Worm (Caenorhabditis elegans) whole organism, mixed stage, embryonic: Measurements from ENCODE around the gene Y55D5A.4.

Experiments used
- M03D4.4 ChIP-seq: sonication (generic microtip); optimal IDR thresholded peaks from 2 replicates; lab custom pipeline; 2017; ENCODE audit warnings: mild to moderate bottlenecking, missing genetic modification characterization, missing compliant biosample characterization
- bed-3 ChIP-seq: fragments of 200-800 bp; sonication (Bioruptor generic); optimal IDR thresholded peaks from 3 replicates; lab custom pipeline; 2018; ENCODE audit warnings: mild to moderate bottlenecking, missing genetic modification characterization, moderate library complexity, missing compliant biosample characterization
- blmp-1 ChIP-seq: fragments of 150-350 bp; optimal IDR thresholded peaks from 2 replicates; lab custom pipeline; 2014; ENCODE audit warnings: missing biosample characterization, missing genetic modification characterization
- ceh-83 ChIP-seq: fragments of 200-800 bp; sonication (Bioruptor generic); optimal IDR thresholded peaks from 2 replicates; lab custom pipeline; 2018; ENCODE audit warnings: mild to moderate bottlenecking, missing genetic modification characterization, missing compliant biosample characterization
- ces-1 ChIP-seq: fragments of 150-350 bp; optimal IDR thresholded peaks from 2 replicates; lab custom pipeline; 2014; ENCODE audit warnings: missing biosample characterization, missing genetic modification reagents, missing genetic modification characterization
- cnd-1 ChIP-seq: fragments of 200-800 bp; sonication (Bioruptor generic); optimal IDR thresholded peaks from 2 replicates; lab custom pipeline; 2018; ENCODE audit warnings: mild to moderate bottlenecking, missing genetic modification characterization, missing compliant biosample characterization
- drap-1 ChIP-seq: fragments of 200-800 bp; sonication (Bioruptor generic); optimal IDR thresholded peaks from 3 replicates; lab custom pipeline; 2018; ENCODE audit warnings: mild to moderate bottlenecking, missing genetic modification characterization, missing compliant biosample characterization
- elt-1 ChIP-seq: sonication (generic microtip); optimal IDR thresholded peaks from 2 replicates; lab custom pipeline; 2017; ENCODE audit warnings: missing genetic modification characterization, mild to moderate bottlenecking, missing compliant biosample characterization, antibody characterized with exemption, moderate library complexity, borderline replicate concordance; ENCODE audit not compliant: insufficient read depth
- elt-3 ChIP-seq: fragments of 150-350 bp; optimal IDR thresholded peaks from 2 replicates; lab custom pipeline; 2014; ENCODE audit warnings: missing biosample characterization, missing genetic modification characterization
- flh-1 ChIP-seq: fragments of 200-800 bp; sonication (Bioruptor generic); optimal IDR thresholded peaks from 2 replicates; lab custom pipeline; 2018; ENCODE audit warnings: mild to moderate bottlenecking, missing genetic modification characterization, moderate library complexity, missing compliant biosample characterization
- hlh-1 ChIP-seq: fragments of 150-350 bp; optimal IDR thresholded peaks from 2 replicates; lab custom pipeline; 2014; ENCODE audit warnings: missing biosample characterization, missing genetic modification reagents, missing genetic modification characterization
- lin-13 ChIP-seq: fragments of 150-350 bp; optimal IDR thresholded peaks from 2 replicates; lab custom pipeline; 2014; ENCODE audit warnings: missing biosample characterization, missing genetic modification characterization
- lin-32 ChIP-seq: fragments of 200-800 bp; sonication (Bioruptor generic); optimal IDR thresholded peaks from 2 replicates; lab custom pipeline; 2018; ENCODE audit warnings: mild to moderate bottlenecking, missing genetic modification characterization, missing compliant biosample characterization
- mep-1 ChIP-seq: fragments of 150-350 bp; optimal IDR thresholded peaks from 2 replicates; lab custom pipeline; 2017; ENCODE audit warnings: missing biosample characterization, missing genetic modification reagents, missing genetic modification characterization, inconsistent platforms
- mls-2 ChIP-seq: sonication (generic microtip); optimal IDR thresholded peaks from 2 replicates; lab custom pipeline; 2016; ENCODE audit warnings: mild to moderate bottlenecking, missing genetic modification characterization, moderate library complexity, missing compliant biosample characterization
- nhr-12 ChIP-seq: fragments of 150-350 bp; optimal IDR thresholded peaks from 2 replicates; lab custom pipeline; 2014; ENCODE audit warnings: missing biosample characterization, missing genetic modification characterization
- nhr-2 ChIP-seq: fragments of 150-350 bp; optimal IDR thresholded peaks from 2 replicates; lab custom pipeline; 2014; ENCODE audit warnings: missing biosample characterization, missing genetic modification characterization
- nhr-237 ChIP-seq: fragments of 150-350 bp; optimal IDR thresholded peaks from 2 replicates; lab custom pipeline; 2014; ENCODE audit warnings: missing biosample characterization, missing genetic modification characterization
- nhr-76 ChIP-seq: sonication (generic microtip); optimal IDR thresholded peaks from 2 replicates; lab custom pipeline; 2017; ENCODE audit warnings: missing biosample characterization, missing genetic modification characterization
- pha-4 ChIP-seq: fragments of 150-350 bp; optimal IDR thresholded peaks from 2 replicates; lab custom pipeline; 2018; ENCODE audit warnings: missing biosample characterization, missing genetic modification reagents, missing genetic modification characterization
- sem-2 ChIP-seq: fragments of 200-800 bp; sonication (Bioruptor generic); optimal IDR thresholded peaks from 2 replicates; lab custom pipeline; 2018; ENCODE audit warnings: mild to moderate bottlenecking, missing genetic modification characterization, missing compliant biosample characterization
- sptf-1 ChIP-seq: sonication (generic microtip); optimal IDR thresholded peaks from 2 replicates; lab custom pipeline; 2017; ENCODE audit warnings: mild to moderate bottlenecking, missing genetic modification characterization, moderate library complexity, missing compliant biosample characterization
- tbx-8 ChIP-seq: fragments of 200-800 bp; sonication (Bioruptor generic); optimal IDR thresholded peaks from 2 replicates; lab custom pipeline; 2018; ENCODE audit warnings: mild to moderate bottlenecking, missing genetic modification characterization, moderate library complexity, missing compliant biosample characterization
- unc-39 ChIP-seq: fragments of 150-350 bp; optimal IDR thresholded peaks from 2 replicates; lab custom pipeline; 2014; ENCODE audit warnings: missing biosample characterization, missing genetic modification characterization
- unc-62 ChIP-seq: fragments of 150-350 bp; optimal IDR thresholded peaks from 2 replicates; lab custom pipeline; 2014; ENCODE audit warnings: missing biosample characterization, missing genetic modification reagents, missing genetic modification characterization
- zip-8 ChIP-seq: fragments of 150-350 bp; optimal IDR thresholded peaks from 2 replicates; lab custom pipeline; 2014; ENCODE audit warnings: missing biosample characterization, missing genetic modification characterization
- ztf-11 ChIP-seq: fragments of 150-350 bp; optimal IDR thresholded peaks from 2 replicates; lab custom pipeline; 2014; ENCODE audit warnings: missing biosample characterization, missing genetic modification characterization

Gene Y55D5A.4

ce11 chrIII:2989957-2990356 lies at the start of gene Y55D5A.4:
TSS of gene Y55D5A.4 (minus strand) at chrIII:2990057.
- no peak for TF ChIP-seq blmp-1
- no peak for TF ChIP-seq pha-4 (tag; lab: Kevin White, UChicago)
- TF ChIP-seq ztf-11 (tag; lab: Kevin White, UChicago) = no peak
- TF ChIP-seq flh-1 = no peak
- TF ChIP-seq sptf-1 = no peak
- TF ChIP-seq tbx-8 (GFP tag; lab: Kevin White, UChicago) = no peak
- no peak for TF ChIP-seq nhr-76 (tag; lab: Kevin White, UChicago)
- no peak for TF ChIP-seq elt-3 (tag; lab: Kevin White, UChicago)
- TF ChIP-seq sem-2 (GFP tag; lab: Kevin White, UChicago) = no peak
- TF ChIP-seq zip-8 = no peak
- TF ChIP-seq hlh-1 (tag; lab: Kevin White, UChicago) = no peak
- no peak for TF ChIP-seq nhr-237 (tag; lab: Kevin White, UChicago)
- TF ChIP-seq lin-13 (tag; lab: Kevin White, UChicago) = no peak
- no peak for TF ChIP-seq nhr-12 (tag; lab: Kevin White, UChicago)
- TF ChIP-seq lin-32 (GFP tag; lab: Kevin White, UChicago) = no peak
- TF ChIP-seq mls-2 (tag; lab: Kevin White, UChicago) = no peak
- TF ChIP-seq M03D4.4 (tag; lab: Kevin White, UChicago) = no peak
- TF ChIP-seq bed-3 (GFP tag; lab: Kevin White, UChicago) = no peak
- TF ChIP-seq ces-1 (GFP tag; lab: Kevin White, UChicago) = no peak
- TF ChIP-seq cnd-1 = no peak

- TF ChIP-seq ztf-11 (tag; lab: Kevin White, UChicago) = no peak
- TF ChIP-seq hlh-1 (tag; lab: Kevin White, UChicago) = peak; percentile 13
- no peak for TF ChIP-seq unc-39 (tag; lab: Kevin White, UChicago)
- TF ChIP-seq drap-1 (GFP tag; lab: Kevin White, UChicago) = no peak
- TF ChIP-seq sptf-1 = peak; percentile 21
- TF ChIP-seq, all 35 proteins: peak for 2
These were observed 47.5 kb upstream of the Y55D5A.4 start for ce11 chrIII:3037346-3037745.

- TF ChIP-seq pha-4 (tag; lab: Kevin White, UChicago) = peak; percentile 43
- TF ChIP-seq mls-2 (tag; lab: Kevin White, UChicago) = peak; percentile 38
- no peak for TF ChIP-seq M03D4.4 (tag; lab: Kevin White, UChicago)
- peak; percentile 54 for TF ChIP-seq mep-1 (tag; lab: Kevin White, UChicago)
- peak; percentile 38 for TF ChIP-seq hlh-1 (tag; lab: Kevin White, UChicago)
- no peak for TF ChIP-seq lin-13 (tag; lab: Kevin White, UChicago)
- peak; percentile 31 for TF ChIP-seq ceh-83 (GFP tag; lab: Kevin White, UChicago)
- peak; percentile 68 for TF ChIP-seq ces-1 (GFP tag; lab: Kevin White, UChicago)
- TF ChIP-seq tbx-8 (GFP tag; lab: Kevin White, UChicago) = no peak
- TF ChIP-seq, all 35 proteins: peak for 6
These were observed 46.1 kb upstream of the Y55D5A.4 start for ce11 chrIII:3035977-3036376.

ce11 chrIII:3034458-3034857 lies 44.6 kb upstream of the Y55D5A.4 start:
- TF ChIP-seq unc-62 (GFP tag; lab: Kevin White, UChicago) = no peak

ce11 chrIII:3033931-3034330 lies 44.1 kb upstream of the Y55D5A.4 start:
- no peak for TF ChIP-seq flh-1
- no peak for TF ChIP-seq zip-8
- TF ChIP-seq hlh-1 (tag; lab: Kevin White, UChicago) = no peak
- no peak for TF ChIP-seq mep-1 (tag; lab: Kevin White, UChicago)
- TF ChIP-seq sem-2 (GFP tag; lab: Kevin White, UChicago) = no peak
- no peak for TF ChIP-seq cnd-1
- no peak for TF ChIP-seq ceh-83 (GFP tag; lab: Kevin White, UChicago)
- no peak for TF ChIP-seq elt-1 (tag; lab: Kevin White, UChicago)
- no peak for TF ChIP-seq bed-3 (GFP tag; lab: Kevin White, UChicago)
- TF ChIP-seq nhr-12 (tag; lab: Kevin White, UChicago) = no peak
- TF ChIP-seq nhr-2 = no peak
- TF ChIP-seq lin-32 (GFP tag; lab: Kevin White, UChicago) = no peak
- TF ChIP-seq ces-1 (GFP tag; lab: Kevin White, UChicago) = no peak
- no peak for TF ChIP-seq elt-3 (tag; lab: Kevin White, UChicago)

ce11 chrIII:3033507-3033906 lies 43.6 kb upstream of the Y55D5A.4 start:
- no peak for TF ChIP-seq elt-1 (tag; lab: Kevin White, UChicago)
- no peak for TF ChIP-seq ceh-83 (GFP tag; lab: Kevin White, UChicago)
- TF ChIP-seq cnd-1 = no peak
- TF ChIP-seq nhr-2 = no peak
- no peak for TF ChIP-seq mep-1 (tag; lab: Kevin White, UChicago)
